Fruit fly (Drosophila melanogaster) whole organism, adult: ENCODE data around the gene Mul1.

Experiments
- CG12768 ChIP-seq: fragments of 200-800 bp; sonication (Bioruptor generic); optimal IDR thresholded peaks from 2 replicates; lab custom pipeline; 2017; ENCODE audit warnings: missing biosample characterization, missing genetic modification characterization, mild to moderate bottlenecking, moderate library complexity, missing genetic modification reagents
- CG1620 ChIP-seq: fragments of 200-800 bp; sonication (Bioruptor generic); optimal IDR thresholded peaks from 2 replicates; lab custom pipeline; 2016; ENCODE audit warnings: missing biosample characterization, missing genetic modification characterization
- CG7045 ChIP-seq: fragments of 200-800 bp; sonication (Bioruptor generic); optimal IDR thresholded peaks from 2 replicates; lab custom pipeline; 2017; ENCODE audit warnings: missing biosample characterization, mild to moderate bottlenecking, missing genetic modification characterization
- CG7101 ChIP-seq: fragments of 200-800 bp; sonication (Bioruptor generic); optimal IDR thresholded peaks from 2 replicates; lab custom pipeline; 2018; ENCODE audit warnings: missing biosample characterization, mild to moderate bottlenecking, missing genetic modification characterization, moderate library complexity
- Clk ChIP-seq: fragments of 200-800 bp; sonication (Bioruptor generic); optimal IDR thresholded peaks from 2 replicates; lab custom pipeline; 2017; ENCODE audit warnings: missing biosample characterization, missing genetic modification characterization
- Mnt ChIP-seq: fragments of 200-800 bp; sonication (Bioruptor generic); optimal IDR thresholded peaks from 2 replicates; lab custom pipeline; 2016; ENCODE audit warnings: missing biosample characterization, mild to moderate bottlenecking, missing genetic modification characterization
- kay ChIP-seq: fragments of 200-800 bp; sonication (Bioruptor generic); peaks from one replicate; lab custom pipeline; 2016; ENCODE audit warnings: missing biosample characterization, missing genetic modification characterization, borderline replicate concordance
- pad ChIP-seq: fragments of 200-800 bp; sonication (Bioruptor generic); optimal IDR thresholded peaks from 3 replicates; lab custom pipeline; 2017; ENCODE audit warnings: missing biosample characterization, missing genetic modification characterization, mild to moderate bottlenecking, moderate library complexity, missing genetic modification reagents

- TF ChIP-seq CG12768 (GFP tag; lab: Kevin White, UChicago) (no peak), kay (GFP tag; lab: Kevin White, UChicago) (no peak), Clk (GFP tag; lab: Kevin White, UChicago) (no peak), CG1620 (no peak), CG7045 (GFP tag; lab: Kevin White, UChicago) (no peak), pad (no peak), Mnt (no peak), CG7101 (tag; lab: Kevin White, UChicago) (no peak)
These were observed 2.9 kb upstream of the Mul1 start, which contains the start of gene FoxL1 for dm6 chr3L:4018228-4018928.
